Worm (Caenorhabditis elegans) whole organism, young adult: Measurements from ENCODE around the gene C43G2.3.

Source experiments
- B0261.1 ChIP-seq: sonication (generic microtip); optimal IDR thresholded peaks from 2 replicates; lab custom pipeline; 2016; ENCODE audit warnings: mild to moderate bottlenecking, missing genetic modification characterization, moderate library complexity, missing compliant biosample characterization
- B0336.3 ChIP-seq: fragments of 200-800 bp; sonication (Bioruptor generic); IDR thresholded peaks from 2 replicates; pipeline ENCODE4 v1.3.6; 2022; ENCODE audit warnings: missing genetic modification characterization, missing compliant biosample characterization
- C06A6.2 ChIP-seq: fragments of 200-800 bp; sonication (Bioruptor generic); conservative IDR thresholded peaks from 2 replicates; pipeline ENCODE4 v1.3.6; 2022; ENCODE audit warnings: missing genetic modification characterization, missing compliant biosample characterization
- C17E4.6 ChIP-seq: fragments of 200-800 bp; sonication (Bioruptor generic); IDR thresholded peaks from 2 replicates; pipeline ENCODE4 v1.3.6; 2022; ENCODE audit warnings: missing genetic modification reagents, missing genetic modification characterization, missing compliant biosample characterization
- D2030.7 ChIP-seq: fragments of 200-800 bp; sonication (Bioruptor generic); IDR thresholded peaks from 2 replicates; pipeline ENCODE4 v1.3.6; 2022; ENCODE audit warnings: missing genetic modification reagents, missing genetic modification characterization, missing compliant biosample characterization
- F10E7.11 ChIP-seq: sonication (generic microtip); optimal IDR thresholded peaks from 2 replicates; lab custom pipeline; 2017; ENCODE audit warnings: mild to moderate bottlenecking, missing genetic modification characterization, moderate library complexity, missing compliant biosample characterization
- F23B12.7 ChIP-seq: sonication (generic microtip); optimal IDR thresholded peaks from 2 replicates; lab custom pipeline; 2017; ENCODE audit warnings: missing genetic modification characterization, mild to moderate bottlenecking, missing compliant biosample characterization, antibody characterized with exemption, moderate library complexity; ENCODE audit not compliant: insufficient read depth
- F55B11.4 ChIP-seq: sonication (generic microtip); optimal IDR thresholded peaks from 2 replicates; lab custom pipeline; 2016; ENCODE audit warnings: missing compliant biosample characterization, missing genetic modification characterization, borderline replicate concordance; ENCODE audit not compliant: insufficient read depth
- K12H6.12 ChIP-seq: fragments of 200-800 bp; sonication (Bioruptor generic); optimal IDR thresholded peaks from 2 replicates; lab custom pipeline; 2018; ENCODE audit warnings: mild to moderate bottlenecking, missing genetic modification characterization, missing compliant biosample characterization
- T07F8.4 ChIP-seq: sonication (generic microtip); optimal IDR thresholded peaks from 2 replicates; lab custom pipeline; 2016; ENCODE audit warnings: mild to moderate bottlenecking, missing genetic modification characterization, moderate library complexity, missing compliant biosample characterization
- T26A5.8 ChIP-seq: sonication (generic microtip); optimal IDR thresholded peaks from 2 replicates; lab custom pipeline; 2016; ENCODE audit warnings: missing genetic modification characterization, missing compliant biosample characterization
- Y67H2A.10 ChIP-seq: fragments of 200-800 bp; sonication (Bioruptor generic); conservative IDR thresholded peaks from 2 replicates; pipeline ENCODE4 v1.3.6; 2022; ENCODE audit warnings: missing genetic modification reagents, missing genetic modification characterization, missing compliant biosample characterization
- Y79H2A.3 ChIP-seq: fragments of 200-800 bp; sonication (Bioruptor generic); conservative IDR thresholded peaks from 2 replicates; pipeline ENCODE4 v1.3.6; 2022; ENCODE audit warnings: missing genetic modification reagents, missing genetic modification characterization, missing compliant biosample characterization
- Y95B8A.8 ChIP-seq: fragments of 200-800 bp; sonication (Bioruptor generic); IDR thresholded peaks from 2 replicates; pipeline ENCODE4 v1.3.6; 2022; ENCODE audit warnings: missing genetic modification reagents, missing genetic modification characterization, missing compliant biosample characterization
- ama-1 ChIP-seq, 3 experiments: fragments of 150-350 bp in 1 of 3; sonication (generic microtip) in 2 of 3; optimal IDR thresholded peaks; 2 replicates each; lab custom pipeline; 2014 to 2018; ENCODE audit warnings: missing biosample characterization in 2 of 3, missing genetic modification characterization in 2 of 3, missing genetic modification reagents in 2 of 3
- atf-7 ChIP-seq: sonication (generic microtip); optimal IDR thresholded peaks from 2 replicates; lab custom pipeline; 2017; ENCODE audit warnings: mild to moderate bottlenecking, missing genetic modification characterization, missing compliant biosample characterization
- attf-6 ChIP-seq: fragments of 200-800 bp; sonication (Bioruptor generic); IDR thresholded peaks from 2 replicates; pipeline ENCODE4 v1.3.6; 2022; ENCODE audit warnings: missing genetic modification reagents, missing genetic modification characterization, missing compliant biosample characterization
- bed-1 ChIP-seq: fragments of 200-800 bp; sonication (Bioruptor generic); IDR thresholded peaks from 2 replicates; pipeline ENCODE4 v1.3.6; 2022; ENCODE audit warnings: missing genetic modification reagents, missing genetic modification characterization, missing compliant biosample characterization
- ccch-3 ChIP-seq: fragments of 200-800 bp; sonication (Bioruptor generic); optimal IDR thresholded peaks from 2 replicates; lab custom pipeline; 2018; ENCODE audit warnings: mild to moderate bottlenecking, missing genetic modification characterization, missing compliant biosample characterization
- cebp-1 ChIP-seq, 2 experiments: fragments of 200-800 bp in 1 of 2; sonication (Bioruptor generic) in 1 of 2; sonication (generic microtip) in 1 of 2; IDR thresholded peaks in 1 of 2; optimal IDR thresholded peaks in 1 of 2; 2 replicates each; pipeline versions ENCODE4 v1.3.6 to Lab custom; 2017 to 2022; ENCODE audit warnings: missing compliant biosample characterization in 2 of 2, missing genetic modification characterization in 2 of 2, mild to moderate bottlenecking in 1 of 2, missing genetic modification reagents in 1 of 2, moderate library complexity in 1 of 2
- ceh-27 ChIP-seq: fragments of 200-800 bp; sonication (Bioruptor generic); optimal IDR thresholded peaks from 2 replicates; lab custom pipeline; 2018; ENCODE audit warnings: mild to moderate bottlenecking, missing genetic modification characterization, moderate library complexity, missing compliant biosample characterization
- ceh-58 ChIP-seq: fragments of 200-800 bp; sonication (Bioruptor generic); IDR thresholded peaks from 2 replicates; pipeline ENCODE4 v1.3.6; 2022; ENCODE audit warnings: missing genetic modification characterization, missing compliant biosample characterization
- ceh-79 ChIP-seq: sonication (generic microtip); optimal IDR thresholded peaks from 2 replicates; lab custom pipeline; 2017; ENCODE audit warnings: mild to moderate bottlenecking, missing genetic modification characterization, missing compliant biosample characterization
- efl-1 ChIP-seq: fragments of 150-350 bp; optimal IDR thresholded peaks from 2 replicates; lab custom pipeline; 2014; ENCODE audit warnings: missing biosample characterization, missing genetic modification reagents, missing genetic modification characterization
- egl-44 ChIP-seq: fragments of 200-800 bp; sonication (Bioruptor generic); IDR thresholded peaks from 2 replicates; pipeline ENCODE4 v1.3.6; 2022; ENCODE audit warnings: missing genetic modification reagents, missing genetic modification characterization, missing compliant biosample characterization
- ekl-4 ChIP-seq: fragments of 200-800 bp; sonication (Bioruptor generic); IDR thresholded peaks from 2 replicates; pipeline ENCODE4 v1.3.6; 2022; ENCODE audit warnings: missing genetic modification reagents, missing genetic modification characterization, missing compliant biosample characterization
- hmg-20 ChIP-seq: fragments of 200-800 bp; sonication (Bioruptor generic); IDR thresholded peaks from 2 replicates; pipeline ENCODE4 v1.3.6; 2022; ENCODE audit warnings: missing genetic modification reagents, missing genetic modification characterization, missing compliant biosample characterization
- lag-1 ChIP-seq: fragments of 200-800 bp; sonication (Bioruptor generic); IDR thresholded peaks from 2 replicates; pipeline ENCODE4 v1.3.6; 2022; ENCODE audit warnings: missing genetic modification reagents, missing genetic modification characterization, missing compliant biosample characterization
- let-526 ChIP-seq: fragments of 200-800 bp; sonication (Bioruptor generic); IDR thresholded peaks from 2 replicates; pipeline ENCODE4 v1.3.6; 2022; ENCODE audit warnings: missing genetic modification reagents, missing genetic modification characterization, missing compliant biosample characterization
- let-607 ChIP-seq, 2 experiments: fragments of 200-800 bp in 1 of 2; sonication (Bioruptor generic) in 1 of 2; sonication (generic microtip) in 1 of 2; optimal IDR thresholded peaks; 2 replicates each; lab custom pipeline; 2016 to 2018; ENCODE audit warnings: mild to moderate bottlenecking in 2 of 2, missing compliant biosample characterization in 2 of 2, missing genetic modification characterization in 2 of 2, moderate library complexity in 2 of 2, missing genotype in 1 of 2
- lin-26 ChIP-seq: fragments of 200-800 bp; sonication (Bioruptor generic); IDR thresholded peaks from 2 replicates; pipeline ENCODE4 v1.3.6; 2022; ENCODE audit warnings: missing genetic modification reagents, missing genetic modification characterization, missing compliant biosample characterization
- lin-54 ChIP-seq: fragments of 200-800 bp; sonication (Bioruptor generic); optimal IDR thresholded peaks from 2 replicates; lab custom pipeline; 2018; ENCODE audit warnings: mild to moderate bottlenecking, missing genetic modification characterization, missing compliant biosample characterization
- lsy-27 ChIP-seq: sonication (generic microtip); optimal IDR thresholded peaks from 2 replicates; lab custom pipeline; 2017; ENCODE audit warnings: missing genetic modification characterization, mild to moderate bottlenecking, missing compliant biosample characterization, antibody characterized with exemption, missing genotype, borderline replicate concordance; ENCODE audit not compliant: insufficient read depth
- madf-8 ChIP-seq: fragments of 200-800 bp; sonication (Bioruptor generic); conservative IDR thresholded peaks from 2 replicates; pipeline ENCODE4 v1.3.6; 2022; ENCODE audit warnings: missing genetic modification reagents, missing genetic modification characterization, missing compliant biosample characterization
- mcd-1 ChIP-seq: fragments of 200-800 bp; sonication (Bioruptor generic); IDR thresholded peaks from 2 replicates; pipeline ENCODE4 v1.3.6; 2022; ENCODE audit warnings: missing genetic modification reagents, missing genetic modification characterization, missing compliant biosample characterization
- nfya-1 ChIP-seq: sonication (generic microtip); optimal IDR thresholded peaks from 2 replicates; lab custom pipeline; 2017; ENCODE audit warnings: antibody characterized with exemption, missing compliant biosample characterization, missing genetic modification characterization, borderline replicate concordance; ENCODE audit not compliant: insufficient read depth
- nfya-2 ChIP-seq: fragments of 200-800 bp; sonication (Bioruptor generic); IDR thresholded peaks from 2 replicates; pipeline ENCODE4 v1.3.6; 2022; ENCODE audit warnings: missing genetic modification reagents, missing genetic modification characterization, missing compliant biosample characterization
- nhr-120 ChIP-seq: fragments of 200-800 bp; sonication (Bioruptor generic); IDR thresholded peaks from 2 replicates; pipeline ENCODE4 v1.3.6; 2022; ENCODE audit warnings: missing genetic modification characterization, missing compliant biosample characterization
- nhr-90 ChIP-seq: sonication (generic microtip); optimal IDR thresholded peaks from 2 replicates; lab custom pipeline; 2016; ENCODE audit warnings: missing genotype, mild to moderate bottlenecking, missing genetic modification characterization, missing compliant biosample characterization
- rcor-1 ChIP-seq: fragments of 200-800 bp; sonication (Bioruptor generic); IDR thresholded peaks from 2 replicates; pipeline ENCODE4 v1.3.6; 2022; ENCODE audit warnings: missing genetic modification reagents, missing genetic modification characterization, missing compliant biosample characterization
- snpc-1.1 ChIP-seq: sonication (generic microtip); optimal IDR thresholded peaks from 2 replicates; lab custom pipeline; 2017; ENCODE audit warnings: missing genetic modification characterization, mild to moderate bottlenecking, missing compliant biosample characterization, antibody characterized with exemption, moderate library complexity, missing genotype, missing genetic modification reagents; ENCODE audit not compliant: insufficient read depth
- somi-1 ChIP-seq: fragments of 200-800 bp; sonication (Bioruptor generic); optimal IDR thresholded peaks from 2 replicates; lab custom pipeline; 2018; ENCODE audit warnings: mild to moderate bottlenecking, missing genetic modification characterization, missing compliant biosample characterization
- unc-130 ChIP-seq: sonication (generic microtip); optimal IDR thresholded peaks from 2 replicates; lab custom pipeline; 2016; ENCODE audit warnings: missing genetic modification reagents, missing genetic modification characterization, missing compliant biosample characterization
- unc-62 ChIP-seq: fragments of 150-350 bp; optimal IDR thresholded peaks from 2 replicates; lab custom pipeline; 2014; ENCODE audit warnings: missing biosample characterization, missing genetic modification reagents, missing genetic modification characterization

C43G2.3 gene

ce11 chrIV:6556624-6557368, 21.2 kb upstream of the C43G2.3 start, which contains the start of gene try-3 (continued):
- TF ChIP-seq snpc-1.1 (tag; lab: Kevin White, UChicago) = peak; percentile 50
- TF ChIP-seq let-607 (tag; optimal IDR thresholded peaks at IDR 0.05; lab: Kevin White, UChicago) = peak in 1 of 2 experiments; percentile 42
- TF ChIP-seq cebp-1 (GFP tag; IDR thresholded peaks at IDR 0.05; lab: Robert Waterston, UW) = peak; percentile 57
- peak; percentile 73 for TF ChIP-seq cebp-1 (tag; optimal IDR thresholded peaks at IDR 0.05; lab: Kevin White, UChicago)
- TF ChIP-seq F10E7.11 (tag; lab: Kevin White, UChicago) = no peak
- no peak for TF ChIP-seq unc-130 (GFP tag; lab: Kevin White, UChicago)
- TF ChIP-seq D2030.7 (GFP tag; lab: Robert Waterston, UW) = peak; percentile 67
- peak; percentile 23 for TF ChIP-seq T07F8.4
- peak; percentile 74 for TF ChIP-seq lin-54 (GFP tag; lab: Kevin White, UChicago)
- TF ChIP-seq B0336.3 (GFP tag; lab: Robert Waterston, UW) = peak; percentile 81
- peak; percentile 71 for TF ChIP-seq ekl-4 (GFP tag; lab: Robert Waterston, UW)
- TF ChIP-seq Y79H2A.3 = peak; percentile 61; the same call in 1 of the 2 replicates
- peak; percentile 71 for TF ChIP-seq hmg-20 (GFP tag; lab: Robert Waterston, UW)
- TF ChIP-seq somi-1 (GFP tag; lab: Kevin White, UChicago) = peak; percentile 15
- 0 out of 2 replicates have a peak, but pooled peaks have one; percentile 18 for TF ChIP-seq C17E4.6 (GFP tag; lab: Robert Waterston, UW)
- TF ChIP-seq B0261.1 = peak; percentile 89
- no peak for TF ChIP-seq efl-1 (GFP tag; lab: Kevin White, UChicago)
- no peak for TF ChIP-seq T26A5.8 (tag; lab: Kevin White, UChicago)
- peak; percentile 71 for TF ChIP-seq nhr-90
- no peak for TF ChIP-seq ama-1 (optimal IDR thresholded peaks at IDR 0.05; lab: Kevin White, UChicago)
- peak in 1 of 2 experiments; percentile 61 for TF ChIP-seq ama-1 (GFP tag; optimal IDR thresholded peaks at IDR 0.05; lab: Kevin White, UChicago)
- no peak for TF ChIP-seq bed-1
- TF ChIP-seq F23B12.7 (tag; lab: Kevin White, UChicago) = peak; percentile 65
- TF ChIP-seq K12H6.12 = peak; percentile 82
- peak; percentile 85 for TF ChIP-seq lin-26 (GFP tag; lab: Robert Waterston, UW)
- TF ChIP-seq C06A6.2 = peak; percentile 55; the same call in 1 of the 2 replicates
- TF ChIP-seq Y67H2A.10 (GFP tag; lab: Robert Waterston, UW) = no peak
- peak; percentile 82 for TF ChIP-seq mcd-1 (GFP tag; lab: Robert Waterston, UW)
- TF ChIP-seq attf-6 (GFP tag; lab: Robert Waterston, UW) = peak; percentile 82; the same call in 1 of the 2 replicates
- peak; percentile 63; the same call in 1 of the 2 replicates for TF ChIP-seq Y95B8A.8 (GFP tag; lab: Robert Waterston, UW)
- no peak for TF ChIP-seq lsy-27 (tag; lab: Kevin White, UChicago)
- 0 out of 2 replicates have a peak, but pooled peaks have one; percentile 68 for TF ChIP-seq ceh-58 (GFP tag; lab: Robert Waterston, UW)
- TF ChIP-seq unc-62 (GFP tag; lab: Kevin White, UChicago) = no peak
- no peak for TF ChIP-seq nfya-1
- TF ChIP-seq atf-7 = peak; percentile 55
- no peak for TF ChIP-seq nfya-2 (GFP tag; lab: Robert Waterston, UW)
- peak; percentile 31; the same call in 1 of the 2 replicates for TF ChIP-seq egl-44 (GFP tag; lab: Robert Waterston, UW)
- no peak for TF ChIP-seq nhr-120 (GFP tag; lab: Robert Waterston, UW)
- TF ChIP-seq madf-8 (GFP tag; lab: Robert Waterston, UW) = peak; percentile 42
- 0 out of 2 replicates have a peak, but pooled peaks have one; percentile 8 for TF ChIP-seq let-526 (GFP tag; lab: Robert Waterston, UW)
- peak; percentile 17 for TF ChIP-seq ceh-79
- TF ChIP-seq ccch-3 (GFP tag; lab: Kevin White, UChicago) = no peak
- TF ChIP-seq rcor-1 (GFP tag; lab: Robert Waterston, UW) = peak; percentile 68
- TF ChIP-seq F55B11.4 = no peak
- TF ChIP-seq ceh-27 = peak; percentile 73
- TF ChIP-seq lag-1 (GFP tag; lab: Robert Waterston, UW) = no peak
